Worm (Caenorhabditis elegans) whole organism, L4 larva: ENCODE data around the gene C38C3.6.

Experiments
- T20F7.1 ChIP-seq: fragments of 200-800 bp; sonication (Bioruptor generic); optimal IDR thresholded peaks from 2 replicates; lab custom pipeline; 2018; ENCODE audit warnings: mild to moderate bottlenecking, missing genetic modification characterization, missing compliant biosample characterization
- Y5F2A.4 ChIP-seq: fragments of 200-800 bp; sonication (Bioruptor generic); optimal IDR thresholded peaks from 2 replicates; lab custom pipeline; 2018; ENCODE audit warnings: mild to moderate bottlenecking, missing genetic modification characterization, missing compliant biosample characterization
- ceh-20 ChIP-seq: fragments of 200-800 bp; sonication (Bioruptor generic); IDR thresholded peaks from 2 replicates; pipeline ENCODE4 v1.3.6; 2022; ENCODE audit warnings: missing genetic modification reagents, missing genetic modification characterization, missing compliant biosample characterization
- ceh-28 ChIP-seq: fragments of 150-350 bp; optimal IDR thresholded peaks from 2 replicates; lab custom pipeline; 2014; ENCODE audit warnings: missing biosample characterization, missing genetic modification reagents, missing genetic modification characterization
- ceh-62 ChIP-seq: sonication (generic microtip); optimal IDR thresholded peaks from 2 replicates; lab custom pipeline; 2017; ENCODE audit warnings: missing biosample characterization, missing genetic modification characterization
- ceh-82 ChIP-seq: sonication (generic microtip); optimal IDR thresholded peaks from 2 replicates; lab custom pipeline; 2017; ENCODE audit warnings: missing biosample characterization, missing genetic modification characterization
- ces-1 ChIP-seq: fragments of 150-350 bp; sonication (generic microtip); optimal IDR thresholded peaks from 4 replicates; lab custom pipeline; 2014; ENCODE audit warnings: missing biosample characterization, missing genetic modification reagents, missing genetic modification characterization
- daf-8 ChIP-seq: fragments of 200-800 bp; sonication (Bioruptor generic); IDR thresholded peaks from 2 replicates; pipeline ENCODE4 v1.3.6; 2022; ENCODE audit warnings: missing genetic modification characterization, missing compliant biosample characterization
- dpl-1 ChIP-seq: fragments of 150-350 bp; optimal IDR thresholded peaks from 2 replicates; lab custom pipeline; 2014; ENCODE audit warnings: missing biosample characterization, missing genetic modification reagents, missing genetic modification characterization
- egl-27 ChIP-seq: sonication (generic microtip); optimal IDR thresholded peaks from 3 replicates; lab custom pipeline; 2017; ENCODE audit warnings: missing biosample characterization, missing genetic modification reagents, missing genetic modification characterization
- fkh-10 ChIP-seq: fragments of 150-350 bp; optimal IDR thresholded peaks from 2 replicates; lab custom pipeline; 2014; ENCODE audit warnings: missing biosample characterization, missing genetic modification reagents, missing genetic modification characterization
- gei-8 ChIP-seq: fragments of 200-800 bp; sonication (Bioruptor generic); optimal IDR thresholded peaks from 2 replicates; lab custom pipeline; 2018; ENCODE audit warnings: mild to moderate bottlenecking, missing genetic modification characterization, missing compliant biosample characterization
- hif-1 ChIP-seq, 2 experiments: sonication (generic microtip); optimal IDR thresholded peaks; 2 replicates each; lab custom pipeline; 2016 to 2017; ENCODE audit warnings: missing compliant biosample characterization in 2 of 2, missing genetic modification characterization in 2 of 2, missing genetic modification reagents in 2 of 2, missing genotype in 2 of 2, mild to moderate bottlenecking in 1 of 2
- lin-1 ChIP-seq: fragments of 200-800 bp; sonication (Bioruptor generic); IDR thresholded peaks from 2 replicates; pipeline ENCODE4 v1.3.6; 2022; ENCODE audit warnings: missing genetic modification reagents, missing genetic modification characterization, missing compliant biosample characterization
- lin-38 ChIP-seq: fragments of 200-800 bp; sonication (Bioruptor generic); IDR thresholded peaks from 2 replicates; pipeline ENCODE4 v1.3.6; 2022; ENCODE audit warnings: missing genetic modification reagents, missing genetic modification characterization, missing compliant biosample characterization
- mdt-29 ChIP-seq: fragments of 200-800 bp; sonication (Bioruptor generic); IDR thresholded peaks from 2 replicates; pipeline ENCODE4 v1.3.6; 2022; ENCODE audit warnings: missing genetic modification reagents, missing genetic modification characterization, missing compliant biosample characterization
- nhr-11 ChIP-seq: fragments of 150-350 bp; optimal IDR thresholded peaks from 2 replicates; lab custom pipeline; 2014; ENCODE audit warnings: missing biosample characterization, missing genetic modification characterization
- nhr-111 ChIP-seq: fragments of 200-800 bp; sonication (Bioruptor generic); optimal IDR thresholded peaks from 2 replicates; lab custom pipeline; 2018; ENCODE audit warnings: mild to moderate bottlenecking, missing genetic modification characterization, missing compliant biosample characterization
- nhr-237 ChIP-seq: sonication (generic microtip); optimal IDR thresholded peaks from 2 replicates; lab custom pipeline; 2017; ENCODE audit warnings: missing biosample characterization, missing genetic modification characterization
- nhr-28 ChIP-seq: fragments of 150-350 bp; optimal IDR thresholded peaks from 2 replicates; lab custom pipeline; 2014; ENCODE audit warnings: missing biosample characterization, missing genetic modification characterization
- nhr-48 ChIP-seq: sonication (generic microtip); optimal IDR thresholded peaks from 2 replicates; lab custom pipeline; 2016; ENCODE audit warnings: mild to moderate bottlenecking, missing genetic modification characterization, missing compliant biosample characterization
- nhr-76 ChIP-seq: fragments of 150-350 bp; optimal IDR thresholded peaks from 2 replicates; lab custom pipeline; 2014; ENCODE audit warnings: missing biosample characterization, missing genetic modification characterization
- nhr-77 ChIP-seq: fragments of 150-350 bp; optimal IDR thresholded peaks from 2 replicates; lab custom pipeline; 2014; ENCODE audit warnings: missing biosample characterization, missing genetic modification characterization
- rbr-2 ChIP-seq: sonication (generic microtip); optimal IDR thresholded peaks from 2 replicates; lab custom pipeline; 2016; ENCODE audit warnings: missing genotype, missing genetic modification characterization, missing compliant biosample characterization
- sdz-12 ChIP-seq: fragments of 200-800 bp; sonication (Bioruptor generic); optimal IDR thresholded peaks from 2 replicates; lab custom pipeline; 2018; ENCODE audit warnings: mild to moderate bottlenecking, missing genetic modification characterization, missing compliant biosample characterization
- spr-1 ChIP-seq: sonication (generic microtip); optimal IDR thresholded peaks from 2 replicates; lab custom pipeline; 2016; ENCODE audit warnings: mild to moderate bottlenecking, missing genetic modification characterization, missing compliant biosample characterization
- tag-97 ChIP-seq: fragments of 200-800 bp; sonication (Bioruptor generic); IDR thresholded peaks from 2 replicates; pipeline ENCODE4 v1.3.6; 2022; ENCODE audit warnings: missing genetic modification characterization, missing compliant biosample characterization
- unc-62 ChIP-seq, 3 experiments: fragments of 150-350 bp in 1 of 3; sonication (generic microtip); optimal IDR thresholded peaks in 2 of 3; peaks in 1 of 3; 1 replicate in 1 of 3; 2 replicates in 2 of 3; lab custom pipeline; 2014 to 2017; ENCODE audit warnings: missing biosample characterization in 3 of 3, missing genetic modification characterization in 3 of 3, missing genetic modification reagents in 3 of 3, missing genotype in 1 of 3

Gene C38C3.6

ce11 chrV:1499140-1499539 lies 7.7 kb upstream of the C38C3.6 start, which contains the start of gene sru-27:
Gene sru-27, plus strand, starts transcription at chrV:1499440.
- no peak for TF ChIP-seq ceh-20 (GFP tag; lab: Robert Waterston, UW)
- TF ChIP-seq unc-62 (GFP tag; optimal IDR thresholded peaks at IDR 0.05 in 1 of 2; lab: Kevin White, UChicago), result peak in 1 of 2 experiments; percentile 23
- TF ChIP-seq unc-62 (tag; optimal IDR thresholded peaks at IDR 0.05; lab: Kevin White, UChicago), result no peak
- no peak for TF ChIP-seq nhr-111
- TF ChIP-seq egl-27 (tag; lab: Kevin White, UChicago), result no peak

- TF ChIP-seq tag-97 (GFP tag; lab: Robert Waterston, UW), result no peak
- no peak for TF ChIP-seq rbr-2 (tag; lab: Kevin White, UChicago)
- peak; percentile 94 for TF ChIP-seq ceh-28 (tag; lab: Kevin White, UChicago)
- TF ChIP-seq hif-1 (tag; optimal IDR thresholded peaks at IDR 0.05; lab: Kevin White, UChicago), result no peak
- TF ChIP-seq, all 104 proteins: peak for 1
These were observed 4.3 kb upstream of the C38C3.6 start for ce11 chrV:1495752-1496151.

- no peak for TF ChIP-seq ceh-62 (tag; lab: Kevin White, UChicago)
- TF ChIP-seq daf-8 (GFP tag; lab: Robert Waterston, UW), result no peak
- TF ChIP-seq nhr-77, result no peak
- TF ChIP-seq ceh-28 (tag; lab: Kevin White, UChicago), result no peak
- TF ChIP-seq rbr-2 (tag; lab: Kevin White, UChicago), result no peak
- no peak for TF ChIP-seq mdt-29 (GFP tag; lab: Robert Waterston, UW)
These were observed 3.9 kb upstream of the C38C3.6 start, which contains the start of gene C38C3.3 for ce11 chrV:1495334-1495733. Gene C38C3.3, plus strand, starts transcription at chrV:1495634.

ce11 chrV:1494469-1494868 lies 3.1 kb upstream of the C38C3.6 start, which contains the start of gene spig-7:
Gene spig-7, plus strand, starts transcription at chrV:1494769.
- no peak for TF ChIP-seq spr-1 (tag; lab: Kevin White, UChicago)
- TF ChIP-seq fkh-10, result no peak
- no peak for TF ChIP-seq gei-8 (GFP tag; lab: Kevin White, UChicago)
- TF ChIP-seq lin-38, result no peak
- TF ChIP-seq dpl-1, result no peak
- TF ChIP-seq nhr-237 (tag; lab: Kevin White, UChicago), result no peak
- TF ChIP-seq nhr-48, result no peak
- no peak for TF ChIP-seq sdz-12 (GFP tag; lab: Kevin White, UChicago)

- TF ChIP-seq fkh-10 (no peak), ceh-82 (tag; lab: Kevin White, UChicago) (no peak), nhr-11 (tag; lab: Kevin White, UChicago) (peak; percentile 16), lin-1 (GFP tag; lab: Robert Waterston, UW) (no peak), ceh-20 (GFP tag; lab: Robert Waterston, UW) (no peak), T20F7.1 (GFP tag; lab: Kevin White, UChicago) (no peak)
These were observed 2.8 kb downstream of the C38C3.6 start for ce11 chrV:1488642-1489041.

ce11 chrV:1487262-1487661 lies 4.1 kb downstream of the C38C3.6 start:
- TF ChIP-seq Y5F2A.4 (GFP tag; lab: Kevin White, UChicago) (no peak), nhr-28 (tag; lab: Kevin White, UChicago) (no peak), lin-38 (no peak), nhr-76 (tag; lab: Kevin White, UChicago) (no peak), spr-1 (tag; lab: Kevin White, UChicago) (no peak)

- TF ChIP-seq fkh-10 (peak; percentile 73), ces-1 (GFP tag; lab: Kevin White, UChicago) (peak; percentile 52), Y5F2A.4 (GFP tag; lab: Kevin White, UChicago) (no peak)
- TF ChIP-seq, all 104 proteins: peak for 2
These were observed 5.4 kb downstream of the C38C3.6 start for ce11 chrV:1486031-1486430.
